Fruit fly (Drosophila melanogaster) whole organism, embryonic: ENCODE data around the gene SoxN.

Source experiments
- Ada2b ChIP-seq: fragments of 200-800 bp; sonication (Bioruptor generic); IDR thresholded peaks from 2 replicates; pipeline ENCODE4 v1.3.6; 2022; ENCODE audit warnings: missing biosample characterization, missing genetic modification characterization
- Atf-2 ChIP-seq: fragments of 200-800 bp; sonication (Bioruptor generic); optimal IDR thresholded peaks from 2 replicates; lab custom pipeline; 2016; ENCODE audit warnings: missing biosample characterization, missing genetic modification characterization
- CG13775 ChIP-seq: fragments of 200-800 bp; sonication (Bioruptor generic); optimal IDR thresholded peaks from 3 replicates; lab custom pipeline; 2017; ENCODE audit warnings: missing biosample characterization, mild to moderate bottlenecking, missing genetic modification characterization
- CG14050 ChIP-seq: fragments of 200-800 bp; sonication (Bioruptor generic); IDR thresholded peaks from 3 replicates; pipeline ENCODE4 v1.3.6; 2022; ENCODE audit warnings: missing biosample characterization, missing genetic modification characterization
- CG14710 ChIP-seq: fragments of 200-800 bp; sonication (Bioruptor generic); optimal IDR thresholded peaks from 3 replicates; lab custom pipeline; 2019; ENCODE audit warnings: missing biosample characterization, mild to moderate bottlenecking, missing genetic modification characterization, moderate library complexity
- CG14860 ChIP-seq: fragments of 200-800 bp; sonication (Bioruptor generic); IDR thresholded peaks from 3 replicates; pipeline ENCODE4 v1.3.6; 2022; ENCODE audit warnings: missing biosample characterization, missing genetic modification characterization; ENCODE audit not compliant: partially characterized antibody
- CG15073 ChIP-seq: fragments of 200-800 bp; sonication (Bioruptor generic); optimal IDR thresholded peaks from 2 replicates; lab custom pipeline; 2016; ENCODE audit warnings: missing biosample characterization, missing genetic modification characterization
- CG1603 ChIP-seq: fragments of 200-800 bp; sonication (Bioruptor generic); optimal IDR thresholded peaks from 2 replicates; lab custom pipeline; 2019; ENCODE audit warnings: missing biosample characterization, mild to moderate bottlenecking, missing genetic modification characterization, moderate library complexity
- CG1647 ChIP-seq: fragments of 200-800 bp; sonication (Bioruptor generic); optimal IDR thresholded peaks from 3 replicates; lab custom pipeline; 2016; ENCODE audit warnings: missing biosample characterization, missing genetic modification characterization
- CG17385 ChIP-seq: fragments of 200-800 bp; sonication (Bioruptor generic); optimal IDR thresholded peaks from 3 replicates; lab custom pipeline; 2018; ENCODE audit warnings: missing biosample characterization, mild to moderate bottlenecking, missing genetic modification characterization
- CG31224 ChIP-seq: fragments of 200-800 bp; sonication (Bioruptor generic); IDR thresholded peaks from 2 replicates; pipeline ENCODE4 v1.3.6; 2022; ENCODE audit warnings: missing biosample characterization, missing genetic modification characterization
- CG32767 ChIP-seq: fragments of 200-800 bp; sonication (Bioruptor generic); IDR thresholded peaks from 2 replicates; pipeline ENCODE4 v1.3.6; 2022; ENCODE audit warnings: missing biosample characterization, missing genetic modification characterization
- CG3407 ChIP-seq: fragments of 200-800 bp; sonication (Bioruptor generic); optimal IDR thresholded peaks from 2 replicates; lab custom pipeline; 2018; ENCODE audit warnings: missing biosample characterization, mild to moderate bottlenecking, missing genetic modification characterization
- CG4617 ChIP-seq: fragments of 200-800 bp; sonication (Bioruptor generic); optimal IDR thresholded peaks from 3 replicates; lab custom pipeline; 2016; ENCODE audit warnings: missing biosample characterization, missing genetic modification characterization, borderline replicate concordance
- CG4854 ChIP-seq: fragments of 200-800 bp; sonication (Bioruptor generic); optimal IDR thresholded peaks from 2 replicates; lab custom pipeline; 2016; ENCODE audit warnings: missing biosample characterization, missing genetic modification characterization, inconsistent platforms
- CG6813 ChIP-seq: fragments of 200-800 bp; sonication (Bioruptor generic); optimal IDR thresholded peaks from 2 replicates; lab custom pipeline; 2017; ENCODE audit warnings: missing biosample characterization, missing genetic modification characterization, mild to moderate bottlenecking, moderate library complexity, missing genetic modification reagents
- CG8478 ChIP-seq: fragments of >200 bp; optimal IDR thresholded peaks from 2 replicates; lab custom pipeline; 2018
- Doc3 ChIP-seq: fragments of 200-800 bp; sonication (Bioruptor generic); IDR thresholded peaks from 3 replicates; pipeline ENCODE4 v1.3.6; 2022; ENCODE audit warnings: missing biosample characterization, missing genetic modification characterization; ENCODE audit not compliant: partially characterized antibody
- Dref ChIP-seq: fragments of 200-800 bp; sonication (Bioruptor generic); IDR thresholded peaks from 2 replicates; pipeline ENCODE4 v1.3.6; 2022; ENCODE audit warnings: missing biosample characterization, missing genetic modification characterization
- E2f2 ChIP-seq: fragments of 200-800 bp; sonication (Bioruptor generic); IDR thresholded peaks from 2 replicates; pipeline ENCODE4 v1.3.6; 2022; ENCODE audit warnings: missing biosample characterization, missing genetic modification characterization
- ERR ChIP-seq: fragments of 200-800 bp; sonication (Bioruptor generic); optimal IDR thresholded peaks from 2 replicates; lab custom pipeline; 2016; ENCODE audit warnings: missing biosample characterization, missing genetic modification characterization
- H15 ChIP-seq: fragments of 200-800 bp; sonication (Bioruptor generic); IDR thresholded peaks from 3 replicates; pipeline ENCODE4 v1.3.6; 2022; ENCODE audit warnings: missing biosample characterization, missing genetic modification characterization
- HLH3B ChIP-seq: fragments of 200-800 bp; sonication (Bioruptor generic); IDR thresholded peaks from 2 replicates; pipeline ENCODE4 v1.3.6; 2022; ENCODE audit warnings: missing biosample characterization, missing genetic modification characterization
- HLHmδ ChIP-seq: fragments of 200-800 bp; sonication (Bioruptor generic); optimal IDR thresholded peaks from 2 replicates; lab custom pipeline; 2018; ENCODE audit warnings: missing biosample characterization, mild to moderate bottlenecking, missing genetic modification characterization, moderate library complexity
- Hand ChIP-seq: fragments of 200-800 bp; sonication (Bioruptor generic); optimal IDR thresholded peaks from 2 replicates; lab custom pipeline; 2017; ENCODE audit warnings: mild to moderate bottlenecking, missing biosample characterization, missing genetic modification reagents, missing genetic modification characterization
- HmgD ChIP-seq: fragments of 200-800 bp; sonication (Bioruptor generic); optimal IDR thresholded peaks from 3 replicates; lab custom pipeline; 2016; ENCODE audit warnings: missing biosample characterization, missing genetic modification characterization
- Hr3 ChIP-seq: fragments of 200-800 bp; sonication (Bioruptor generic); optimal IDR thresholded peaks from 3 replicates; lab custom pipeline; 2016; ENCODE audit warnings: missing biosample characterization, missing genetic modification characterization
- Hr39 ChIP-seq: fragments of >200 bp; optimal IDR thresholded peaks from 2 replicates; lab custom pipeline; 2017
- Meics ChIP-seq: fragments of 200-800 bp; sonication (Bioruptor generic); optimal IDR thresholded peaks from 2 replicates; lab custom pipeline; 2017; ENCODE audit warnings: missing biosample characterization, mild to moderate bottlenecking, missing genetic modification characterization
- Oaz ChIP-seq: fragments of 200-800 bp; sonication (Bioruptor generic); IDR thresholded peaks from 2 replicates; pipeline ENCODE4 v1.3.6; 2022; ENCODE audit warnings: missing biosample characterization, missing genetic modification characterization
- Spps ChIP-seq: fragments of 200-800 bp; sonication (Bioruptor generic); optimal IDR thresholded peaks from 2 replicates; lab custom pipeline; 2018; ENCODE audit warnings: missing biosample characterization, mild to moderate bottlenecking, missing genetic modification characterization
- YL-1 ChIP-seq: fragments of 200-800 bp; sonication (Bioruptor generic); optimal IDR thresholded peaks from 3 replicates; lab custom pipeline; 2017; ENCODE audit warnings: missing biosample characterization, mild to moderate bottlenecking, missing genetic modification characterization
- amos ChIP-seq: fragments of 200-800 bp; sonication (Bioruptor generic); IDR thresholded peaks from 2 replicates; pipeline ENCODE4 v1.3.6; 2022; ENCODE audit warnings: missing biosample characterization, missing genetic modification characterization; ENCODE audit not compliant: partially characterized antibody
- ash1 ChIP-seq: fragments of 200-800 bp; sonication (Bioruptor generic); optimal IDR thresholded peaks from 2 replicates; lab custom pipeline; 2018; ENCODE audit warnings: missing biosample characterization, mild to moderate bottlenecking, missing genetic modification characterization
- bsh ChIP-seq, 2 experiments: fragments of 200-800 bp; sonication (Bioruptor generic); optimal IDR thresholded peaks; 2 replicates each; lab custom pipeline; 2017 to 2018; ENCODE audit warnings: mild to moderate bottlenecking in 2 of 2, missing biosample characterization in 2 of 2, missing genetic modification characterization in 2 of 2, moderate library complexity in 1 of 2
- caup ChIP-seq: fragments of 200-800 bp; sonication (Bioruptor generic); optimal IDR thresholded peaks from 3 replicates; lab custom pipeline; 2017; ENCODE audit warnings: missing biosample characterization, mild to moderate bottlenecking, missing genetic modification characterization, moderate library complexity; ENCODE audit not compliant: severe bottlenecking
- chm ChIP-seq: fragments of 200-800 bp; sonication (Bioruptor generic); IDR thresholded peaks from 2 replicates; pipeline ENCODE4 v1.3.6; 2022; ENCODE audit warnings: missing biosample characterization, missing genetic modification characterization
- crp ChIP-seq, 2 experiments: fragments of 200-800 bp; sonication (Bioruptor generic); optimal IDR thresholded peaks; 2 replicates in 1 of 2; 3 replicates in 1 of 2; lab custom pipeline; 2017; ENCODE audit warnings: missing biosample characterization in 2 of 2, missing genetic modification characterization in 2 of 2, mild to moderate bottlenecking in 1 of 2, moderate library complexity in 1 of 2
- gem ChIP-seq: fragments of 200-800 bp; sonication (Bioruptor generic); optimal IDR thresholded peaks from 2 replicates; lab custom pipeline; 2019; ENCODE audit warnings: missing biosample characterization, mild to moderate bottlenecking, missing genetic modification characterization, moderate library complexity
- jigr1 ChIP-seq: fragments of 200-800 bp; sonication (Bioruptor generic); IDR thresholded peaks from 3 replicates; pipeline ENCODE4 v1.3.6; 2022; ENCODE audit warnings: missing biosample characterization, missing genetic modification characterization
- mirr ChIP-seq: fragments of 200-800 bp; sonication (Bioruptor generic); optimal IDR thresholded peaks from 3 replicates; lab custom pipeline; 2018; ENCODE audit warnings: missing biosample characterization, mild to moderate bottlenecking, missing genetic modification characterization
- odd ChIP-seq: fragments of 200-800 bp; sonication (Bioruptor generic); optimal IDR thresholded peaks from 2 replicates; lab custom pipeline; 2017; ENCODE audit warnings: missing biosample characterization, mild to moderate bottlenecking, missing genetic modification characterization
- pb ChIP-seq: fragments of 200-800 bp; sonication (Bioruptor generic); optimal IDR thresholded peaks from 3 replicates; lab custom pipeline; 2016; ENCODE audit warnings: missing biosample characterization, missing genetic modification characterization
- sens ChIP-seq: fragments of 200-800 bp; sonication (Bioruptor generic); peaks from one replicate; lab custom pipeline; 2016; ENCODE audit warnings: missing biosample characterization, missing genetic modification characterization
- ssp ChIP-seq: fragments of 200-800 bp; sonication (Bioruptor generic); IDR thresholded peaks from 2 replicates; pipeline ENCODE4 v1.3.6; 2022; ENCODE audit warnings: missing biosample characterization, missing genetic modification characterization
- stc ChIP-seq: fragments of 200-800 bp; sonication (Bioruptor generic); IDR thresholded peaks from 2 replicates; pipeline ENCODE4 v1.3.6; 2022; ENCODE audit warnings: missing biosample characterization, missing genetic modification characterization
- tap ChIP-seq: fragments of 200-800 bp; optimal IDR thresholded peaks from 3 replicates; lab custom pipeline; 2019; ENCODE audit warnings: missing biosample characterization, mild to moderate bottlenecking, missing genetic modification characterization, moderate library complexity
- tgo ChIP-seq: fragments of 200-800 bp; sonication (Bioruptor generic); IDR thresholded peaks from 3 replicates; pipeline ENCODE4 v1.3.6; 2022; ENCODE audit warnings: missing biosample characterization, missing genetic modification characterization
- vnd ChIP-seq: fragments of 200-800 bp; sonication (Bioruptor generic); IDR thresholded peaks from 3 replicates; pipeline ENCODE4 v1.3.6; 2022; ENCODE audit warnings: missing biosample characterization, missing genetic modification characterization; ENCODE audit not compliant: partially characterized antibody
- zen2 ChIP-seq: fragments of 200-800 bp; sonication (Bioruptor generic); IDR thresholded peaks from 3 replicates; pipeline ENCODE4 v1.3.6; 2022; ENCODE audit warnings: missing biosample characterization, missing genetic modification characterization; ENCODE audit not compliant: partially characterized antibody

SoxN gene

dm6 chr2L:8845931-8846330 is 20.5 kb downstream of the SoxN start (continued):
- TF ChIP-seq CG15073 (GFP tag; lab: Kevin White, UChicago) (peak; percentile 11), ash1 (GFP tag; lab: Kevin White, UChicago) (peak; percentile 4), CG14050 (GFP tag; lab: Robert Waterston, UW) (peak; percentile 28; the same call in 1 of the 3 replicates), HLHmδ (GFP tag; lab: Kevin White, UChicago) (peak; percentile 29), CG8478 (lab: Kevin White, UChicago) (no peak), jigr1 (GFP tag; lab: Robert Waterston, UW) (no peak), E2f2 (GFP tag; lab: Robert Waterston, UW) (peak; percentile 46; the same call in 1 of the 2 replicates), odd (GFP tag; lab: Kevin White, UChicago) (peak; percentile 87), Atf-2 (GFP tag; lab: Kevin White, UChicago) (peak; percentile 46), Oaz (GFP tag; lab: Robert Waterston, UW) (no peak), Doc3 (GFP tag; lab: Robert Waterston, UW) (no peak), tap (tag; lab: Kevin White, UChicago) (no peak), Meics (peak; percentile 60), CG31224 (GFP tag; lab: Robert Waterston, UW) (no peak), CG32767 (GFP tag; lab: Robert Waterston, UW) (0 out of 2 replicates have a peak, but pooled peaks have one; percentile 36), CG1647 (GFP tag; lab: Kevin White, UChicago) (peak; percentile 73), tgo (peak; percentile 34; the same call in 1 of the 3 replicates), caup (peak; percentile 83), HmgD (GFP tag; lab: Kevin White, UChicago) (peak; percentile 5), chm (GFP tag; lab: Robert Waterston, UW) (peak; percentile 90; the same call in 1 of the 2 replicates), ERR (peak; percentile 40), CG3407 (peak; percentile 93), Spps (tag; lab: Kevin White, UChicago) (peak; percentile 43), CG4617 (GFP tag; lab: Kevin White, UChicago) (peak; percentile 32), Ada2b (GFP tag; lab: Robert Waterston, UW) (no peak), Hand (GFP tag; lab: Kevin White, UChicago) (peak; percentile 75), vnd (GFP tag; lab: Robert Waterston, UW) (no peak), pb (GFP tag; lab: Kevin White, UChicago) (peak; percentile 31), bsh (GFP tag; optimal IDR thresholded peaks at IDR 0.05; lab: Kevin White, UChicago) (peak in 1 of 2 experiments; percentile 82), YL-1 (GFP tag; lab: Kevin White, UChicago) (peak; percentile 95), crp (GFP tag; optimal IDR thresholded peaks at IDR 0.05; lab: Kevin White, UChicago) (peak in 1 of 2 experiments; percentile 34), CG4854 (GFP tag; lab: Kevin White, UChicago) (peak; percentile 76), Dref (GFP tag; lab: Robert Waterston, UW) (no peak), ssp (GFP tag; lab: Robert Waterston, UW) (no peak; the same call in 1 of the 2 replicates), H15 (GFP tag; lab: Robert Waterston, UW) (0 out of 3 replicates have a peak, but pooled peaks have one; percentile 36), stc (peak; percentile 33; the same call in 1 of the 2 replicates), zen2 (GFP tag; lab: Robert Waterston, UW) (no peak), gem (tag; lab: Kevin White, UChicago) (peak; percentile 86), CG13775 (GFP tag; lab: Kevin White, UChicago) (peak; percentile 83), CG17385 (GFP tag; lab: Kevin White, UChicago) (peak; percentile 57), mirr (GFP tag; lab: Kevin White, UChicago) (no peak), Hr39 (lab: Kevin White, UChicago) (no peak), CG6813 (GFP tag; lab: Kevin White, UChicago) (peak; percentile 92), amos (GFP tag; lab: Robert Waterston, UW) (no peak), sens (GFP tag; lab: Kevin White, UChicago) (peak; percentile 96), CG1603 (tag; lab: Kevin White, UChicago) (peak; percentile 91), CG14710 (tag; lab: Kevin White, UChicago) (peak; percentile 58), Hr3 (peak; percentile 57), HLH3B (GFP tag; lab: Robert Waterston, UW) (peak; percentile 40; the same call in 1 of the 2 replicates), CG14860 (no peak)
